Fruit fly (Drosophila melanogaster): ENCODE measurements around the gene Act5C.
A peak's percentile ranks its signal among the peaks of the same experiment; 100 is the strongest.

Act5C gene

dm6 chrX:5888933-5889332 is 11.7 kb upstream of the Act5C start (continued):
- TF ChIP-seq HmgD (GFP tag; optimal IDR thresholded peaks at IDR 0.05) (no peak), unc-4 (GFP tag; IDR thresholded peaks at IDR 0.05; ENCODE audit: partially characterized antibody) (no peak), CG5245 (GFP tag; optimal IDR thresholded peaks at IDR 0.05) (no peak), kah (GFP tag; optimal IDR thresholded peaks at IDR 0.05) (no peak), CG12299 (tag; optimal IDR thresholded peaks at IDR 0.05) (no peak), CG43689 (GFP tag; IDR thresholded peaks at IDR 0.05) (no peak), CG32767 (GFP tag; IDR thresholded peaks at IDR 0.05) (no peak), CG14014 (GFP tag; IDR thresholded peaks at IDR 0.05) (no peak), cg (GFP tag; optimal IDR thresholded peaks at IDR 0.05) (no peak), Dfd (GFP tag; optimal IDR thresholded peaks at IDR 0.05) (no peak), CG2120 (GFP tag; optimal IDR thresholded peaks at IDR 0.05) (no peak), Xrp1 (GFP tag; IDR thresholded peaks at IDR 0.05) (peak; percentile 79), CG4360 (GFP tag; IDR thresholded peaks at IDR 0.05) (no peak), sens (GFP tag) (peak; percentile 91), CG9817 (tag; optimal IDR thresholded peaks at IDR 0.05) (peak; percentile 2), nom (GFP tag; optimal IDR thresholded peaks at IDR 0.05) (no peak), CG3995 (GFP tag; optimal IDR thresholded peaks at IDR 0.05) (no peak), CG10565 (GFP tag; optimal IDR thresholded peaks at IDR 0.05) (no peak), CG3847 (GFP tag; IDR thresholded peaks at IDR 0.05) (no peak), CG13424 (tag; optimal IDR thresholded peaks at IDR 0.05) (peak; percentile 36), cato (GFP tag; optimal IDR thresholded peaks at IDR 0.05; ENCODE audit: borderline replicate concordance) (no peak), Ptx1 (GFP tag; IDR thresholded peaks at IDR 0.05) (0 out of 2 replicates have a peak, but pooled peaks have one; percentile 15), oc (tag; optimal IDR thresholded peaks at IDR 0.05) (peak; percentile 52), her (GFP tag; optimal IDR thresholded peaks at IDR 0.05) (no peak), bigmax (GFP tag; optimal IDR thresholded peaks at IDR 0.05) (no peak), knrl (GFP tag; IDR thresholded peaks at IDR 0.05; ENCODE audit: partially characterized antibody) (no peak), CG2678 (tag; optimal IDR thresholded peaks at IDR 0.05) (peak; percentile 25), fd64A (GFP tag; optimal IDR thresholded peaks at IDR 0.05) (no peak), en (GFP tag; optimal IDR thresholded peaks at IDR 0.05) (no peak), NFAT (GFP tag; IDR thresholded peaks at IDR 0.05) (no peak), CG3281 (GFP tag; optimal IDR thresholded peaks at IDR 0.05) (no peak), PHDP (tag; optimal IDR thresholded peaks at IDR 0.05) (no peak), CG30431 (GFP tag; optimal IDR thresholded peaks at IDR 0.05) (no peak), CkIIα-i1 (GFP tag; IDR thresholded peaks at IDR 0.05) (no peak), Nf-YB (GFP tag; optimal IDR thresholded peaks at IDR 0.05) (no peak), CG9932 (GFP tag; IDR thresholded peaks at IDR 0.05) (no peak), Dref (GFP tag; IDR thresholded peaks at IDR 0.05) (no peak), pfk (GFP tag; optimal IDR thresholded peaks at IDR 0.05) (no peak), Neu2 (GFP tag; optimal IDR thresholded peaks at IDR 0.05; ENCODE audit: borderline replicate concordance) (no peak), CG12744 (GFP tag; optimal IDR thresholded peaks at IDR 0.05) (no peak), CG5180 (GFP tag; optimal IDR thresholded peaks at IDR 0.05) (no peak), gsb (GFP tag; IDR thresholded peaks at IDR 0.05) (no peak), ro (GFP tag; IDR thresholded peaks at IDR 0.05) (no peak), hbn (GFP tag; IDR thresholded peaks at IDR 0.05; ENCODE audit: partially characterized antibody) (no peak), CG4404 (GFP tag; IDR thresholded peaks at IDR 0.05) (0 out of 2 replicates have a peak, but pooled peaks have one; percentile 13), dan (GFP tag; IDR thresholded peaks at IDR 0.05) (no peak), NK7.1 (GFP tag; optimal IDR thresholded peaks at IDR 0.05) (no peak), gce (GFP tag; IDR thresholded peaks at IDR 0.05) (no peak), dmrt99B (tag; optimal IDR thresholded peaks at IDR 0.05) (peak; percentile 30), CG16813 (GFP tag; IDR thresholded peaks at IDR 0.05; ENCODE audit: partially characterized antibody) (no peak), CG10321 (GFP tag; IDR thresholded peaks at IDR 0.05) (no peak), CG30403 (GFP tag; optimal IDR thresholded peaks at IDR 0.05) (no peak)

Measured in whole organism, embryonic.